Worm (Caenorhabditis elegans): ENCODE measurements around the gene eas-1.

ce11 chrII:4710813-4711212, 29.4 kb upstream of the eas-1 start:
- TF ChIP-seq snpc-4 (tag; optimal IDR thresholded peaks at IDR 0.05) (no peak), nhr-237 (tag; optimal IDR thresholded peaks at IDR 0.05) (no peak), elt-3 (tag; optimal IDR thresholded peaks at IDR 0.05) (no peak), nhr-76 (tag; optimal IDR thresholded peaks at IDR 0.05) (no peak), M03D4.4 (tag; optimal IDR thresholded peaks at IDR 0.05) (no peak), ceh-39 (tag; optimal IDR thresholded peaks at IDR 0.05) (no peak), elt-1 (tag; optimal IDR thresholded peaks at IDR 0.05; ENCODE audit: borderline replicate concordance, insufficient read depth) (no peak), lsy-2 (tag; optimal IDR thresholded peaks at IDR 0.05) (no peak)
